Worm (Caenorhabditis elegans): Measurements from ENCODE around the gene F25B5.6.

Gene F25B5.6

ce11 chrIII:5951589-5952378 lies 3.3 kb upstream of the F25B5.6 start (continued):
- peak; percentile 12 for TF ChIP-seq fos-1 (tag; optimal IDR thresholded peaks at IDR 0.05)
- no peak for TF ChIP-seq Y55F3AM.14 (GFP tag; optimal IDR thresholded peaks at IDR 0.05)
- no peak for TF ChIP-seq nhr-237 (tag; optimal IDR thresholded peaks at IDR 0.05)
- TF ChIP-seq nhr-10 (tag; optimal IDR thresholded peaks at IDR 0.05): no peak
- TF ChIP-seq nhr-77 (tag; optimal IDR thresholded peaks at IDR 0.05): no peak
- no peak for TF ChIP-seq unc-39 (tag; optimal IDR thresholded peaks at IDR 0.05)

ce11 chrIII:5950756-5951345 lies 2.3 kb upstream of the F25B5.6 start:
- peak; percentile 15 for TF ChIP-seq F13H6.1 (tag; optimal IDR thresholded peaks at IDR 0.05)
- TF ChIP-seq lin-11 (tag; optimal IDR thresholded peaks at IDR 0.05): no peak

- TF ChIP-seq ama-1 (optimal IDR thresholded peaks at IDR 0.05) (peak; percentile 33), aly-2 (tag; optimal IDR thresholded peaks at IDR 0.05) (no peak), nhr-77 (tag; optimal IDR thresholded peaks at IDR 0.05) (no peak), zag-1 (tag; optimal IDR thresholded peaks at IDR 0.05) (peak; percentile 19), F13H6.1 (tag; optimal IDR thresholded peaks at IDR 0.05) (peak; percentile 55), lsy-2 (tag; optimal IDR thresholded peaks at IDR 0.05) (peak in 1 of 2 experiments; percentile 35), nhr-129 (tag; optimal IDR thresholded peaks at IDR 0.05) (peak; percentile 57), sem-4 (tag; optimal IDR thresholded peaks at IDR 0.05) (no peak), sma-9 (GFP tag; optimal IDR thresholded peaks at IDR 0.05) (peak; percentile 55), sma-9 (tag; optimal IDR thresholded peaks at IDR 0.05) (no peak), C34F6.9 (tag; optimal IDR thresholded peaks at IDR 0.05) (peak; percentile 61), crh-2 (tag; optimal IDR thresholded peaks at IDR 0.05) (no peak), dmd-4 (tag; optimal IDR thresholded peaks at IDR 0.05) (no peak), unc-55 (GFP tag; optimal IDR thresholded peaks at IDR 0.05) (peak; percentile 71)
These were observed 1.3 kb upstream of the F25B5.6 start for ce11 chrIII:5949817-5950216.

DNA sequence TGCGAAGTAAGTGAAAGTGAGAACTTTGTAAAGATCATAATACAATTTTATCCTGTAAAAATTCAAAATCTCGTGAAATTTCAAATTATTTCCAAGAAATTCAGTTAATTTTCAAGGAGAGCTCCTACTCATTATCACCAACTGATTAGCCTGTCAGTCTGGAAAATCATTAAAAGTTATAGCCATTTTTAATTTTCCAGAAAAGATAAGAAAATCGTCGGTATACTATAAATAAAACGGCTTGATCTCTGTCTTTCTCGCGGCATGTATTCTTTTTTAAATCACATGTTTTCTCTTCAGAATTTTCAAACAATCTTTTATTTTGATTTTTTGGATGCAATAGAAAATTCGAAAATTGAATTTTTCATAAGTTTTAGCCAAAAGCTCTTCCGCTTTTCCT lies 453 bp upstream of the F25B5.6 start:
- TF ChIP-seq lin-13 (GFP tag; optimal IDR thresholded peaks at IDR 0.05): no peak
- no peak for TF ChIP-seq dmd-4 (tag; optimal IDR thresholded peaks at IDR 0.05)
- TF ChIP-seq nhr-21 (tag; optimal IDR thresholded peaks at IDR 0.05): no peak
- TF ChIP-seq ZK546.5 (tag; optimal IDR thresholded peaks at IDR 0.05): no peak
- no peak for TF ChIP-seq F13H6.1 (tag; optimal IDR thresholded peaks at IDR 0.05)
- no peak for TF ChIP-seq Y55F3AM.14 (GFP tag; optimal IDR thresholded peaks at IDR 0.05)
- TF ChIP-seq nhr-6 (tag; optimal IDR thresholded peaks at IDR 0.05): no peak
- TF ChIP-seq nhr-77 (tag; optimal IDR thresholded peaks at IDR 0.05): no peak
- TF ChIP-seq sma-3 (GFP tag; optimal IDR thresholded peaks at IDR 0.05): no peak
- TF ChIP-seq sem-4 (tag; optimal IDR thresholded peaks at IDR 0.05): no peak
- TF ChIP-seq peb-1 (tag; optimal IDR thresholded peaks at IDR 0.05): no peak

DNA sequence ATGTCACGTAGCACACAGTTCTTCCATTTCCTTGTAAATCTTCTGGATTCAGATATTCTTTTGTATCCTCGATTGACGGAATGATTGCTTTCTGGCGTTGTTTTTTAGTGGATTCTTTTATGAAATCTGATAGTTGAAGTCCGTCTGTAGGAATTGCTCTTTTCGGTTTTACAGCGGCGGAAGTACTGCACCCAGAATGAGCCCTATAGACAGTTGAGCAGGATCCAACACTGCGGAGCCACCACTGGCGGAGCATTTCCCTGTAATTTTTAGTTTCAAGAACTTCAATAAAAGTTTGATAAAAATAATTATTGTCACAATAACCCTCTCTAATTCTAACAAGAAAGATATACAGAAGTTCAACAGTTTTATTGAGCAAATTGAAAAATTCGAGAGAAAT lies 2.7 kb downstream of the F25B5.6 start, which contains the start of gene F25B5.5:
Gene F25B5.5 (minus strand): TSS at position 260 of the 400 bp plus-strand sequence.
- TF ChIP-seq mab-5 (tag; optimal IDR thresholded peaks at IDR 0.05): no peak
- TF ChIP-seq sma-3 (GFP tag; optimal IDR thresholded peaks at IDR 0.05): peak; percentile 12

DNA sequence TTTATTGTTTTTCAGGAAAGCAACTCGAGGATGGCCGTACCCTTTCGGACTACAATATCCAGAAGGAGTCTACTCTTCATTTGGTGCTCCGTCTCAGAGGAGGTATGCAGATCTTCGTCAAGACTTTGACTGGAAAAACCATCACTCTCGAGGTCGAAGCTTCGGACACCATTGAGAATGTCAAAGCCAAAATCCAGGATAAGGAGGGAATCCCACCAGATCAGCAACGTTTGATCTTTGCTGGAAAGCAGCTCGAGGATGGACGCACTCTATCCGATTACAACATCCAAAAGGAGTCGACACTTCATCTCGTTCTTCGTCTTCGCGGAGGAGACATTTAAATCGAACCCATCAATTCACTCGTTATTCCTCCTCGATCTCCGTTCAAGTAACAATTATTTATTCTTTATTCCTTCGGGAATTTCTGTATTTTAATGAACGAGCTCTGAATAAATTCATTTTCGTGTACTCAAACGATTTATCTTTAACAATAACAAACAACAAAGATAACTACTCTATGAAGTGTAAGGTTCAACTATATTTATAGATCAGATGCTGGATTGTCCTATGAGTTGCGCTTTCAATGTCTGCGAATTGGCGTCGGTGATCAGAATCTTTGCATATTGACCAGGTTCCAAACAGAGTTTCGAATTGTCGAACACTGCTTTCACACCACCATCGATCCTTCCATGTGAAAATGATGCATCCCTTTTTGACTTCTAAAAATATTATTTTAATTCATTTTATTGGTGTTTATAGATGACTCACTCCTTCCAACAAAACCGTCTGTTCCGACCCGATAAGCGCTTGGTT lies 5.0 kb downstream of the F25B5.6 start:
- TF ChIP-seq aly-2 (tag; optimal IDR thresholded peaks at IDR 0.05) (peak; percentile 27), nhr-6 (tag; optimal IDR thresholded peaks at IDR 0.05) (peak; percentile 30), C34F6.9 (tag; optimal IDR thresholded peaks at IDR 0.05) (peak; percentile 14), lin-11 (tag; optimal IDR thresholded peaks at IDR 0.05) (no peak), egl-27 (tag; optimal IDR thresholded peaks at IDR 0.05) (no peak), nhr-237 (tag; optimal IDR thresholded peaks at IDR 0.05) (no peak), dmd-4 (tag; optimal IDR thresholded peaks at IDR 0.05) (no peak), unc-55 (GFP tag; optimal IDR thresholded peaks at IDR 0.05) (peak; percentile 11), peb-1 (tag; optimal IDR thresholded peaks at IDR 0.05) (no peak), sma-3 (GFP tag; optimal IDR thresholded peaks at IDR 0.05) (peak; percentile 63), mdl-1 (tag; optimal IDR thresholded peaks at IDR 0.05) (no peak), skn-1 (tag; optimal IDR thresholded peaks at IDR 0.05) (peak; percentile 67), Y55F3AM.14 (GFP tag; optimal IDR thresholded peaks at IDR 0.05) (peak; percentile 34), blmp-1 (tag; optimal IDR thresholded peaks at IDR 0.05; ENCODE audit: insufficient read depth) (peak; percentile 32), F13H6.1 (tag; optimal IDR thresholded peaks at IDR 0.05) (peak; percentile 22), ama-1 (optimal IDR thresholded peaks at IDR 0.05) (peak; percentile 87), fos-1 (tag; optimal IDR thresholded peaks at IDR 0.05) (no peak), lin-13 (GFP tag; optimal IDR thresholded peaks at IDR 0.05) (peak; percentile 61), ztf-1 (GFP tag; conservative IDR thresholded peaks at IDR 0.05) (no peak), ztf-4 (tag; optimal IDR thresholded peaks at IDR 0.05) (peak; percentile 16), sem-4 (tag; optimal IDR thresholded peaks at IDR 0.05) (peak; percentile 50), crh-2 (tag; optimal IDR thresholded peaks at IDR 0.05) (peak; percentile 61), nhr-129 (tag; optimal IDR thresholded peaks at IDR 0.05) (peak; percentile 61), nhr-10 (tag; optimal IDR thresholded peaks at IDR 0.05) (no peak), nhr-25 (tag; optimal IDR thresholded peaks at IDR 0.05) (peak; percentile 62), zag-1 (tag; optimal IDR thresholded peaks at IDR 0.05) (no peak), unc-62 (GFP tag; optimal IDR thresholded peaks at IDR 0.05) (no peak), nhr-23 (tag; optimal IDR thresholded peaks at IDR 0.05) (no peak)

All from whole organism, L2 larva.